Fruit fly (Drosophila melanogaster) whole organism, wandering third instar larva: Measurements from ENCODE around the gene CG15892.

Experiments used
- CG32264 ChIP-seq: fragments of 200-800 bp; sonication (Bioruptor generic); optimal IDR thresholded peaks from 2 replicates; lab custom pipeline; 2016; ENCODE audit warnings: missing biosample characterization, missing genetic modification characterization
- Dfd ChIP-seq: fragments of >200 bp; optimal IDR thresholded peaks from 2 replicates; lab custom pipeline; 2017; ENCODE audit warnings: missing biosample characterization, missing genetic modification characterization
- Dif ChIP-seq: fragments of 200-275, 200-300 bp; sonication (Bioruptor generic); optimal IDR thresholded peaks from 2 replicates; lab custom pipeline; 2018; ENCODE audit warnings: missing biosample characterization, missing genetic modification characterization; ENCODE audit not compliant: partially characterized antibody
- Hnf4 ChIP-seq: fragments of 200-800 bp; sonication (Bioruptor generic); optimal IDR thresholded peaks from 2 replicates; lab custom pipeline; 2016; ENCODE audit warnings: missing biosample characterization, mild to moderate bottlenecking, missing genetic modification characterization
- Mio ChIP-seq: sonication (Bioruptor generic); optimal IDR thresholded peaks from 2 replicates; lab custom pipeline; 2016; ENCODE audit warnings: missing biosample characterization, missing genetic modification characterization
- OdsH ChIP-seq: fragments of 200-800 bp; sonication (Bioruptor generic); optimal IDR thresholded peaks from 2 replicates; lab custom pipeline; 2016; ENCODE audit warnings: missing biosample characterization, mild to moderate bottlenecking, missing genetic modification characterization
- Vsx2 ChIP-seq: fragments of 200-300, 225-300 bp; sonication (Bioruptor generic); optimal IDR thresholded peaks from 2 replicates; lab custom pipeline; 2018; ENCODE audit warnings: missing biosample characterization, missing genetic modification characterization; ENCODE audit not compliant: partially characterized antibody
- dl ChIP-seq, 2 experiments: fragments of 175-275, 200-275 bp in 1 of 2; fragments of 200-275 bp in 1 of 2; sonication (Bioruptor generic); optimal IDR thresholded peaks; lab custom pipeline; 2018; ENCODE audit warnings: mild to moderate bottlenecking in 2 of 2, missing biosample characterization in 2 of 2, missing genetic modification characterization in 2 of 2, moderate library complexity in 2 of 2; ENCODE audit not compliant: partially characterized antibody in 2 of 2, insufficient read depth in 1 of 2
- jim ChIP-seq: fragments of 175-275, 200-325 bp; sonication (Bioruptor generic); optimal IDR thresholded peaks from 2 replicates; lab custom pipeline; 2016; ENCODE audit warnings: missing biosample characterization, mild to moderate bottlenecking, missing genetic modification characterization
- psq ChIP-seq: fragments of 200-800 bp; sonication (Bioruptor generic); optimal IDR thresholded peaks from 3 replicates; lab custom pipeline; 2017; ENCODE audit warnings: missing biosample characterization, mild to moderate bottlenecking, missing genetic modification characterization, moderate library complexity
- rgr ChIP-seq: fragments of 200-800 bp; sonication (Bioruptor generic); optimal IDR thresholded peaks from 3 replicates; lab custom pipeline; 2016; ENCODE audit warnings: missing biosample characterization, mild to moderate bottlenecking, missing genetic modification characterization
- sv ChIP-seq: fragments of 200-800 bp; sonication (Bioruptor generic); optimal IDR thresholded peaks from 3 replicates; lab custom pipeline; 2016; ENCODE audit warnings: missing biosample characterization, missing genetic modification characterization
- tai ChIP-seq: sonication (Bioruptor generic); optimal IDR thresholded peaks from 2 replicates; lab custom pipeline; 2016; ENCODE audit warnings: missing biosample characterization, missing genetic modification characterization
- woc ChIP-seq: sonication (Bioruptor generic); optimal IDR thresholded peaks from 2 replicates; lab custom pipeline; 2016; ENCODE audit warnings: missing biosample characterization, mild to moderate bottlenecking, missing genetic modification characterization

Gene CG15892

DNA sequence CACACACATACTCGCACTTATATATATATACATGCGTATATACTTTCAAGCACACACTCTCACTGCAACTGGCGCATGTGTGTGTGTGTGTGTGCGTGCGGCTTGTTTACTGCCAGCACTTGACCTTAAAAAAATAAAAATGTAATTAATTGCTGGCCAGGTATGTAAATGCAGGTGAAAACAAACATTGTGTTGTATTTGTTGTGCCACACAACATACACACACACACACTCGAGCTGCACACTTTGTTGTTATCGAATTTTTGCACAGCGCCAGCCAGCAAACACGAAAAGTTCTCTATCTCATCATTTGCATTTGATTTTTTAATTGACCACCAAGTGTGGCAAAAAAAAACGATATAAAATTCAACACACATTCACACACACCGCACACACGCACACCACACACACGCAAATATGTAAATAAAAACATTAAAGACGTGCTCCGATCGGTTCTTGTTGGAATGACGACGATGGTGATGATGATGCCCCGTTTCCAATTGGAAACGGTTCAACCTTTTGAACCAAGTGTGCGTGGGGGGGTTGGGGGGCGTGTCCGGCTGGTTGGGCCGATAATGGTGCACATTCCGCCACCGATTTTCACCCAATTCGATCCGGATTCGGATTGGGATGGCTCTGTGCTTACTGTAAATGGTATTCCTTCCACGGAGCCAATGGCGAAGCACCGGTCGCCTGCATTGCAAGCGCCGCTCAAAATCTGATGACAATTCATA lies 39.4 kb downstream of the CG15892 start:
- TF ChIP-seq Dfd (GFP tag; lab: Kevin White, UChicago) (no peak), tai (no peak)

DNA sequence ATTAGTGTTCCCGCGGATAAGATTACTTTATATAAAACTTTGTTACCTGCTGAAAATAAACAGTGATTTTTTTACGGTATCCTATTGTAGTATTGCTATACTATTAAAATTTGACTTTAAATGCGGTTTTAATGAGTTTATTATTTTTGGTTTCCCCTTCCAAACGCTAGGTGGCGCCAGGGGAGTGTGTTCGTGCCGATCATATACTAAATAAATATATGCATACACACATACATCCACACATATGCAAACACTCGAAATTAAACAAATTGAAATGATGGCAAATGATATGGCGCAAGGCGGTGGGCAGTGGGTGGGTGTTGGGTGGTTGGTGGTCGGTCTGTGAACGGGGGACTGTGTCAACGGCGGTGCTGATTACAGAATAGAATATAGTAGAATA lies 40.4 kb downstream of the CG15892 start:
- TF ChIP-seq sv (no peak), CG32264 (GFP tag; lab: Kevin White, UChicago) (no peak), OdsH (no peak), Mio (GFP tag; lab: Kevin White, UChicago) (no peak), Vsx2 (GFP tag; lab: Kevin White, UChicago) (no peak), Dif (GFP tag; lab: Kevin White, UChicago) (no peak), psq (GFP tag; lab: Kevin White, UChicago) (no peak), Hnf4 (GFP tag; lab: Kevin White, UChicago) (no peak), jim (GFP tag; lab: Kevin White, UChicago) (no peak), woc (GFP tag; lab: Kevin White, UChicago) (no peak)

DNA sequence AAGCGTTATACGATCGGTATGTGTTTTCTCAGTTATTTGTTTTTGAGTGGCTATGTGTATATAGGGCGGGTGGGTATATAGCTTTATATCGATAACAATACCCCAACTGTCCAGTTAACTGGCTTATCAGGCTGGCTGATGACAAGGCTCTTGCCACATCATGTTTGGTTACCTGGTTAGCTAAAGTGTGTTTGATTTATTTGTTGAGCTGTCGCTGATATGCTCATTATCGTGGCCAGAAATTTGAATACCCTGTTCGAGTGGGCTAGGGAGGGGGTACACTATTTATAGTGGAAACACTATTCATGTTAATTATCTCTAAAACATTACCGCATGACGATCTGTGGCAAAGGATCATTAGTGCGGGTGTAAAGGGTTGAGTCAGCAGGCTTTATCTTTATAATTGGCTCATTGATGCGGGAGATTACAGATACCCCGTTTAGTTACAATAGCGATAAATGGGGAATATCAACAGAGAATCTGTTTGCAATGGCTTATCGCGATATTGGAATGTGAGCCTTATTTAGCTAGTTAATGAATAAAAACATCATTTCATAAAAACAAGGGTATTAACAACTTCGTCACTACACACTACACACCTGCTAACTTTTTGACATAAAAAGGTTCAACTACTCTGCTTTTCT lies 41.1 kb downstream of the CG15892 start:
- no peak for TF ChIP-seq rgr (GFP tag; lab: Kevin White, UChicago)
- TF ChIP-seq dl (GFP tag; optimal IDR thresholded peaks at IDR 0.05; lab: Kevin White, UChicago; ENCODE audit: insufficient read depth in 1 of 2, partially characterized antibody in 2 of 2): no peak
- no peak for TF ChIP-seq Hnf4 (GFP tag; lab: Kevin White, UChicago)
